Fruit fly (Drosophila melanogaster) whole organism, prepupa: Measurements from ENCODE around the gene Dtg.

ENCODE experiments used
- CG16779 ChIP-seq: fragments of 200-800 bp; sonication (Bioruptor generic); optimal IDR thresholded peaks from 3 replicates; lab custom pipeline; 2017; ENCODE audit warnings: missing biosample characterization, mild to moderate bottlenecking, missing genetic modification characterization
- CG8319 ChIP-seq: fragments of 200-800 bp; sonication (Bioruptor generic); optimal IDR thresholded peaks from 3 replicates; lab custom pipeline; 2016; ENCODE audit warnings: missing biosample characterization, missing genetic modification characterization
- CG9139 ChIP-seq: fragments of 200-800 bp; sonication (Bioruptor generic); optimal IDR thresholded peaks from 3 replicates; lab custom pipeline; 2017; ENCODE audit warnings: missing biosample characterization, mild to moderate bottlenecking, missing genetic modification characterization
- Hr4 ChIP-seq: fragments of 200-800 bp; sonication (Bioruptor generic); optimal IDR thresholded peaks from 3 replicates; lab custom pipeline; 2016; ENCODE audit warnings: missing biosample characterization, missing genetic modification characterization
- OdsH ChIP-seq: fragments of 200-800 bp; sonication (Bioruptor generic); optimal IDR thresholded peaks from 3 replicates; lab custom pipeline; 2016; ENCODE audit warnings: missing biosample characterization, missing genetic modification characterization
- achi ChIP-seq: fragments of 200-800 bp; sonication (Bioruptor generic); optimal IDR thresholded peaks from 3 replicates; lab custom pipeline; 2016; ENCODE audit warnings: missing biosample characterization, missing genetic modification characterization
- topi ChIP-seq: fragments of 200-800 bp; sonication (Bioruptor generic); optimal IDR thresholded peaks from 3 replicates; lab custom pipeline; 2016; ENCODE audit warnings: missing biosample characterization, missing genetic modification characterization

- no peak for TF ChIP-seq CG9139
- TF ChIP-seq topi, result no peak
- TF ChIP-seq achi (GFP tag; lab: Kevin White, UChicago), result no peak
- TF ChIP-seq CG16779 (tag; lab: Kevin White, UChicago), result no peak
- no peak for TF ChIP-seq OdsH (GFP tag; lab: Kevin White, UChicago)
- no peak for TF ChIP-seq CG8319 (GFP tag; lab: Kevin White, UChicago)
- no peak for TF ChIP-seq Hr4
These were observed 14.7 kb downstream of the Dtg start, which contains the start of gene CG14395 for dm6 chr3R:12662531-12662930.
